Worm (Caenorhabditis elegans): ENCODE results near the gene C04E12.4.

The C04E12.4 gene

DNA sequence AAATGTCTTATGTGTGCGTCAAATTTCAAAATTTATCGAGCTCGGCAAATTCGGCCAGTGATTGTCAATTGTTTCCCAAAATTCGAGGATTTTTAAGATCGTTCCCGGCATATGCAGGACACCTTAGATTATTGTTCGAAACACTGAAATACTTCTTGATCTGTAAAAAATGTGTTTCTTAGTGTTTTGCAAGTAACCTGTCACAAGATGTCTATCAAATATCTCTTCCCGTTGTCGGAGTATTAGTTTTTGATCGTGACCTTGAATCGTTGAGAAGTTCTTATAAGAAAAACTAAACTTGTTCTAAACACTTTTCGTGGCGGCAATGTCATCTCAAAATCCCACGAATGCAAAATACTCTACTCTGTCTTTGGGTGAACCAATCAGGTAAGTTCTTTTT is at the start of gene C04E12.4:
Gene C04E12.4, plus strand, starts transcription at position 301 of the 400 bp plus-strand sequence.
- TF ChIP-seq F13C5.2 (tag; optimal IDR thresholded peaks at IDR 0.05): no peak
- TF ChIP-seq ceh-13 (GFP tag; optimal IDR thresholded peaks at IDR 0.05): no peak
- no peak for TF ChIP-seq hmbx-1 (tag; optimal IDR thresholded peaks at IDR 0.05)
- no peak for TF ChIP-seq hnd-1 (tag; optimal IDR thresholded peaks at IDR 0.05)
- TF ChIP-seq ama-1 (optimal IDR thresholded peaks at IDR 0.05): no peak
- no peak for TF ChIP-seq ets-7 (tag; optimal IDR thresholded peaks at IDR 0.05)

DNA sequence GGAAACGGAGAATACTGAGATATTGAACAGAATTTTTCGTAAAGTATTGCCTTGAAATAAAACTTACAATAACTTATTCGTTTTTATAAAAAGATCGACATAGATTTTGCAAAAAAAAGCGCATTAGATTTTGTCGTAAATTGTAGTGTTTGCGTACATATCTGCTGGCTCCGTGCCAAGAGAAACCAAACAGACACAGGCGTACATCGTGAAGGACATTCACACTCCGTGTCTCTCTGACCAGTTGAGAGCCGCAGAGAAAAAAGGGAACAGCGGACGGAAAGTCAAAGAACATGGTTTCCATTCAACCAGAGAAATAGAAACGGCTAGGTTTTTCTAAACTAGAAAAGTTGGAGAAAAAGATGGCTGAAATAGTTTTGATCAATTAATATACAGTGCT is 47.3 kb upstream of the C04E12.4 start, which contains the start of gene arrd-19:
Gene arrd-19, minus strand, starts transcription at position 209 of the 400 bp plus-strand sequence.
- TF ChIP-seq F13C5.2 (tag; optimal IDR thresholded peaks at IDR 0.05) (no peak), ets-7 (tag; optimal IDR thresholded peaks at IDR 0.05) (no peak), sea-1 (GFP tag; conservative IDR thresholded peaks at IDR 0.05) (no peak), hmbx-1 (tag; optimal IDR thresholded peaks at IDR 0.05) (no peak), ceh-13 (GFP tag; optimal IDR thresholded peaks at IDR 0.05) (no peak), ama-1 (optimal IDR thresholded peaks at IDR 0.05) (no peak), tra-4 (tag; optimal IDR thresholded peaks at IDR 0.05) (no peak), scrt-1 (GFP tag; IDR thresholded peaks at IDR 0.05) (no peak), flt-1 (GFP tag; IDR thresholded peaks at IDR 0.05) (no peak), pes-1 (GFP tag; IDR thresholded peaks at IDR 0.05) (no peak), B0310.2 (tag; optimal IDR thresholded peaks at IDR 0.05) (no peak), aly-1 (tag; optimal IDR thresholded peaks at IDR 0.05) (no peak), hmg-4 (GFP tag; optimal IDR thresholded peaks at IDR 0.05) (no peak), tbx-11 (GFP tag; IDR thresholded peaks at IDR 0.05) (no peak), tbx-37 (GFP tag; conservative IDR thresholded peaks at IDR 0.05) (no peak), ceh-36 (tag; optimal IDR thresholded peaks at IDR 0.05) (no peak), hnd-1 (tag; optimal IDR thresholded peaks at IDR 0.05) (no peak)

DNA sequence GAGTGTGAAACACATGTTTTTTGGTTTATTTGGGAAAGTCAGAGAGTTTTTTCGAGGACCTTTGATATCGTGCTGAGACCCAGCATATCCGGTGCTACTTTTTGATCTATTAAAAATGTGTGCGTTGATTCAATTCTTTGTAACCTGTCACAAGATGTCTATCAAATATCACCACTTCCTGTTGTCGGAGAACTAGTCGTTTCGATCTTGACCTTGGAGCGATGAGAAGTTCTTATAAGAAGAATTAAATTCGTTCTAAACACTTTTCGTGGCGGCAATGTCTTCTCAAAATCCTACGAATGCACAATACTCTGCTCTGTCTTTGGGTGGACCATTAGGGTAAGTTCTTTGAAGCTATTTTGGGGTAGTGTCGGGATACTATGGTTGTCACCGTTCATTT is 46.5 kb upstream of the C04E12.4 start, which contains the start of gene F35F10.1:
Gene F35F10.1, plus strand, starts transcription at position 200 of the 400 bp plus-strand sequence.
- no peak for TF ChIP-seq ama-1 (optimal IDR thresholded peaks at IDR 0.05)
- no peak for TF ChIP-seq sea-1 (GFP tag; conservative IDR thresholded peaks at IDR 0.05)
- TF ChIP-seq hmbx-1 (tag; optimal IDR thresholded peaks at IDR 0.05): no peak
- TF ChIP-seq ceh-36 (tag; optimal IDR thresholded peaks at IDR 0.05): no peak
- no peak for TF ChIP-seq hmg-4 (GFP tag; optimal IDR thresholded peaks at IDR 0.05)
- no peak for TF ChIP-seq ets-7 (tag; optimal IDR thresholded peaks at IDR 0.05)
- no peak for TF ChIP-seq hnd-1 (tag; optimal IDR thresholded peaks at IDR 0.05)
- no peak for TF ChIP-seq tbx-11 (GFP tag; IDR thresholded peaks at IDR 0.05)
- TF ChIP-seq pes-1 (GFP tag; IDR thresholded peaks at IDR 0.05): no peak
- TF ChIP-seq F13C5.2 (tag; optimal IDR thresholded peaks at IDR 0.05): no peak
- TF ChIP-seq aly-1 (tag; optimal IDR thresholded peaks at IDR 0.05): no peak
- TF ChIP-seq flt-1 (GFP tag; IDR thresholded peaks at IDR 0.05): no peak
- TF ChIP-seq ceh-13 (GFP tag; optimal IDR thresholded peaks at IDR 0.05): no peak
- no peak for TF ChIP-seq tbx-37 (GFP tag; conservative IDR thresholded peaks at IDR 0.05)
- TF ChIP-seq scrt-1 (GFP tag; IDR thresholded peaks at IDR 0.05): no peak
- no peak for TF ChIP-seq tra-4 (tag; optimal IDR thresholded peaks at IDR 0.05)
- no peak for TF ChIP-seq B0310.2 (tag; optimal IDR thresholded peaks at IDR 0.05)

DNA sequence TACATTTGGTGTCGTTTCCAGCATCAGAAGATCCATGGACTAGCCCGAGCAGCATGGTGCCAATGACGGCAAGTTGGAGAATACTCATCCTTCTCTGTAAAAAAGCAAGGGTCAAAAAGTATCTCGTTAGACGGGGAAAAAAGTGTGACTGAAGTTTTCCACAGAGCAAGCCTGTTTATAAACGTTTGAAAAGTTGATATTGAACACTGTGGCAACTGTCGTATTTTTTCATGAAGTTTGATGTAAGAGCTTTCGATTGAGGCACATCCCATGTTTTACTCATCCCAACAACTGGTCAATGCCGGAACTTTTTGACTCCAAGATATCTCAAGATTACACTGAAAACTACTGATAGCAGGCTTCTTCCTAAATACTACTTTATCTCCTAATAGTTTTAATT is 43.6 kb upstream of the C04E12.4 start, which contains the start of gene F35F10.13:
Gene F35F10.13, minus strand, starts transcription at position 101 of the 400 bp plus-strand sequence.
- TF ChIP-seq flt-1 (GFP tag; IDR thresholded peaks at IDR 0.05): no peak
- TF ChIP-seq ceh-13 (GFP tag; optimal IDR thresholded peaks at IDR 0.05): no peak
- TF ChIP-seq F13C5.2 (tag; optimal IDR thresholded peaks at IDR 0.05): no peak
- no peak for TF ChIP-seq B0310.2 (tag; optimal IDR thresholded peaks at IDR 0.05)
- TF ChIP-seq pes-1 (GFP tag; IDR thresholded peaks at IDR 0.05): no peak
- TF ChIP-seq hmbx-1 (tag; optimal IDR thresholded peaks at IDR 0.05): no peak
- TF ChIP-seq aly-1 (tag; optimal IDR thresholded peaks at IDR 0.05): no peak
- TF ChIP-seq ceh-36 (tag; optimal IDR thresholded peaks at IDR 0.05): no peak
- TF ChIP-seq tbx-37 (GFP tag; conservative IDR thresholded peaks at IDR 0.05): no peak

DNA sequence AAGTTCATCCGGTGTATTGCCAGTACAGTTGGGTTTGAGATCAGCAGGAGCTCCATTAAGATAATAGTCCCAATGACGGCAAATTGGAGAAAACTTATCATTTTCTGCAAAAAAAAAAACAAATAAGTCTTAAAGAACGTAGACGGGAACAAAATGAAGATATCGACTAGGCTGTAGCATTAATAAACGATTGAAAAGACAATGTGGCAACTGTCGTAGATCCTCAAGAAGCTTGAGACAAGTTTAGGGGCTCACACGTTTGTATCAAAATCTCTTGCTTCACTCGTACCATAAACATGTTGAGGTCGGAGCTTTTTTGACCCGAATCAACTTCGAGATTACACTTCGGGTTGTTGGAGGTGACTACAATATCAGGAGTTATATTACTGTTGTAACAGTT is 42.6 kb upstream of the C04E12.4 start, which contains the start of gene F35F10.14:
Gene F35F10.14, minus strand, starts transcription at position 101 of the 400 bp plus-strand sequence.
- TF ChIP-seq ceh-13 (GFP tag; optimal IDR thresholded peaks at IDR 0.05) (no peak), tbx-11 (GFP tag; IDR thresholded peaks at IDR 0.05) (no peak), tbx-37 (GFP tag; conservative IDR thresholded peaks at IDR 0.05) (no peak), F13C5.2 (tag; optimal IDR thresholded peaks at IDR 0.05) (no peak), sea-1 (GFP tag; conservative IDR thresholded peaks at IDR 0.05) (no peak), ama-1 (optimal IDR thresholded peaks at IDR 0.05) (no peak), scrt-1 (GFP tag; IDR thresholded peaks at IDR 0.05) (no peak), ets-7 (tag; optimal IDR thresholded peaks at IDR 0.05) (no peak), flt-1 (GFP tag; IDR thresholded peaks at IDR 0.05) (no peak), ceh-36 (tag; optimal IDR thresholded peaks at IDR 0.05) (no peak), hnd-1 (tag; optimal IDR thresholded peaks at IDR 0.05) (no peak), B0310.2 (tag; optimal IDR thresholded peaks at IDR 0.05) (no peak), aly-1 (tag; optimal IDR thresholded peaks at IDR 0.05) (no peak), tra-4 (tag; optimal IDR thresholded peaks at IDR 0.05) (no peak)

DNA sequence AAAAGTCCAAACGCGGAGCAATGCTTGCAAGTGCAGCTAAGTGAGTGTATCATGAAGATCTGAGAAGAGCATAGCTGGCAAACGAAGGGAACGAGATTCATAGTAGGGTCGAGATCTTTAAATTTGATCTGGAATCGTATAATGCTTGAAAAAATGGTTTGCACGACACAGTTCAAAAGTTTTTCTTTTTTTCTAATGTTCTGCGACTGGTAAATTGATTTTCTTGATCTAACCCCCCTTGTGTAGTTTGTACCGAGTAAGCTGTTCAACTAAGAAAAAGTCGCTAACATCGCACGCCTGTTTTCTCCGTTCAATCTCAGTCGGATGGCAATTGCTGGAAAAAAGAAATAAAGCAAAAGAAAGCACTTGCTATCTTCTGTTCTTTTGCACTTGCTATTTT is 42.1 kb upstream of the C04E12.4 start, which contains the start of gene C17B7.14:
Gene C17B7.14, minus strand, starts transcription at position 101 of the 400 bp plus-strand sequence.
- no peak for TF ChIP-seq ets-7 (tag; optimal IDR thresholded peaks at IDR 0.05)
- no peak for TF ChIP-seq B0310.2 (tag; optimal IDR thresholded peaks at IDR 0.05)
- TF ChIP-seq tbx-37 (GFP tag; conservative IDR thresholded peaks at IDR 0.05): no peak
- no peak for TF ChIP-seq flt-1 (GFP tag; IDR thresholded peaks at IDR 0.05)
- TF ChIP-seq scrt-1 (GFP tag; IDR thresholded peaks at IDR 0.05): no peak
- no peak for TF ChIP-seq tra-4 (tag; optimal IDR thresholded peaks at IDR 0.05)
- no peak for TF ChIP-seq aly-1 (tag; optimal IDR thresholded peaks at IDR 0.05)
- TF ChIP-seq ama-1 (optimal IDR thresholded peaks at IDR 0.05): no peak
- TF ChIP-seq F13C5.2 (tag; optimal IDR thresholded peaks at IDR 0.05): no peak
- no peak for TF ChIP-seq pes-1 (GFP tag; IDR thresholded peaks at IDR 0.05)
- TF ChIP-seq hnd-1 (tag; optimal IDR thresholded peaks at IDR 0.05): no peak
- TF ChIP-seq tbx-11 (GFP tag; IDR thresholded peaks at IDR 0.05): no peak
- TF ChIP-seq ceh-13 (GFP tag; optimal IDR thresholded peaks at IDR 0.05): no peak
- no peak for TF ChIP-seq hmg-4 (GFP tag; optimal IDR thresholded peaks at IDR 0.05)
- no peak for TF ChIP-seq hmbx-1 (tag; optimal IDR thresholded peaks at IDR 0.05)
- no peak for TF ChIP-seq ceh-36 (tag; optimal IDR thresholded peaks at IDR 0.05)
- no peak for TF ChIP-seq sea-1 (GFP tag; conservative IDR thresholded peaks at IDR 0.05)

DNA sequence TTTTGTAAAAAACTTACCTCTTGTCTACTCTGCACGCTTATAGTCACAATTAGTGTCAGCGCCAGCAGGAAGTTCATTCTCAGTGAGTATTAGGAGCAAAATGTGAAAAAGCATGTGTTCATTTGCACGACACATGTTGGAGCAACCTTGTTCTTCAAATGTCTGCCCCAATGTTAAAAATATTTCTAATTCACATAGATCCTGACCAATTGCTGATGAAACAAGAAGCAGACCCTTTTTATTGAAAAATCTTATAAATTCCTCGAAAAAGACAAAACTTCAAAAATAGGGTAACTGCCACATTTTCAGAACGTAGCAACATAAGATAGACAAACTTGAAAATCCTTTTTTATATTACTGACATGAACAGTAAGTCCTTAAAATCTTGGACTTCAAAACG is 38.4 kb upstream of the C04E12.4 start, which contains the start of gene C17B7.8:
Gene C17B7.8, minus strand, starts transcription at position 101 of the 400 bp plus-strand sequence.
- TF ChIP-seq flt-1 (GFP tag; IDR thresholded peaks at IDR 0.05) (no peak), B0310.2 (tag; optimal IDR thresholded peaks at IDR 0.05) (no peak), ets-7 (tag; optimal IDR thresholded peaks at IDR 0.05) (no peak), hmbx-1 (tag; optimal IDR thresholded peaks at IDR 0.05) (no peak), pes-1 (GFP tag; IDR thresholded peaks at IDR 0.05) (no peak), hnd-1 (tag; optimal IDR thresholded peaks at IDR 0.05) (no peak), hmg-4 (GFP tag; optimal IDR thresholded peaks at IDR 0.05) (no peak), aly-1 (tag; optimal IDR thresholded peaks at IDR 0.05) (no peak), tbx-11 (GFP tag; IDR thresholded peaks at IDR 0.05) (no peak), ceh-36 (tag; optimal IDR thresholded peaks at IDR 0.05) (no peak), F13C5.2 (tag; optimal IDR thresholded peaks at IDR 0.05) (no peak), tbx-37 (GFP tag; conservative IDR thresholded peaks at IDR 0.05) (no peak), tra-4 (tag; optimal IDR thresholded peaks at IDR 0.05) (no peak), ama-1 (optimal IDR thresholded peaks at IDR 0.05) (no peak), scrt-1 (GFP tag; IDR thresholded peaks at IDR 0.05) (no peak), ceh-13 (GFP tag; optimal IDR thresholded peaks at IDR 0.05) (no peak), sea-1 (GFP tag; conservative IDR thresholded peaks at IDR 0.05) (no peak)
